Fruit fly (Drosophila melanogaster): ENCODE data around the gene CG12071.

The CG12071 gene

DNA sequence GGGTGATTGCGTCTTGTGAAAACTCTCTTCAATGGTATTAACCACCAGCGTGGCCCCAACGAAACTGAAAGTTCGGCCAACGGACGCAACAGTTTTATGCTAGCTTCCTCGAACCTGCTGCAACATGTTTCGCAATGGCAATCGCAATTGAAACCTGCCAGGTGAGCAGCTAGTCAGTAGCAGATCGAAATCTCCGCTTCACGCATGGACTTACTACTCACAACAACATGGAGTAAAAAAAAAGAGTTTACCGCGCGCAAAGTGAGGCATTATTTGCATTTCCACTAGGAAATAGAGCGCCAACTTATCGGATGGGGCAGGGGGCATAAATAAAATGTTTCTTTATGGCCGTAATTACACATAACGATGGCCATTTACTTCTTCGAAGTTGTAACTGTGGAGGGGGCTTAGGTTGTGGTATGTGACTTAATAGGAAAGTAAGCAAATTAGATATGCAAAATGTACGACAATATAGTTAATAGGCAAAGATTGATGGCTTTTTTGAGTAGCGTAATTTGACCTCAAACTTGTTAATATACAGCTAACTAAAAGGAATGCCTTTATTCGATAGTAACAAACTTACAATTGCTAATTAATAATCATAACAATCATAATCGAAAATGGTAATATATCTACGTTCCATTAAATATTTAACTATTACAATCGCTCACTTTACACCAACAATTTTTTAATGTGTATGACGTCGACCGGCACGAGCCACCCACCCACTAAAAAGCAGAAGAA lies 8.4 kb downstream of the CG12071 start, which contains the start of gene CG15545:
CG15545 (minus strand) TSS at position 51 of the 744 bp plus-strand sequence.
- peak; percentile 72 for TF ChIP-seq CG8301 (tag; optimal IDR thresholded peaks at IDR 0.05)
- no peak for TF ChIP-seq D1 (tag; optimal IDR thresholded peaks at IDR 0.05)
- TF ChIP-seq CG32121 (GFP tag; IDR thresholded peaks at IDR 0.05): no peak
- TF ChIP-seq gl (tag; optimal IDR thresholded peaks at IDR 0.05): no peak
- TF ChIP-seq CG9948 (tag; optimal IDR thresholded peaks at IDR 0.05): no peak
- TF ChIP-seq CG34367 (tag; optimal IDR thresholded peaks at IDR 0.05): no peak
- TF ChIP-seq Pif1A (GFP tag; optimal IDR thresholded peaks at IDR 0.05): no peak
- no peak for TF ChIP-seq fd96Ca (GFP tag; IDR thresholded peaks at IDR 0.05)
- TF ChIP-seq CG14655 (GFP tag; optimal IDR thresholded peaks at IDR 0.05): peak; percentile 77
- no peak for TF ChIP-seq Ets98B (GFP tag; IDR thresholded peaks at IDR 0.05)

DNA sequence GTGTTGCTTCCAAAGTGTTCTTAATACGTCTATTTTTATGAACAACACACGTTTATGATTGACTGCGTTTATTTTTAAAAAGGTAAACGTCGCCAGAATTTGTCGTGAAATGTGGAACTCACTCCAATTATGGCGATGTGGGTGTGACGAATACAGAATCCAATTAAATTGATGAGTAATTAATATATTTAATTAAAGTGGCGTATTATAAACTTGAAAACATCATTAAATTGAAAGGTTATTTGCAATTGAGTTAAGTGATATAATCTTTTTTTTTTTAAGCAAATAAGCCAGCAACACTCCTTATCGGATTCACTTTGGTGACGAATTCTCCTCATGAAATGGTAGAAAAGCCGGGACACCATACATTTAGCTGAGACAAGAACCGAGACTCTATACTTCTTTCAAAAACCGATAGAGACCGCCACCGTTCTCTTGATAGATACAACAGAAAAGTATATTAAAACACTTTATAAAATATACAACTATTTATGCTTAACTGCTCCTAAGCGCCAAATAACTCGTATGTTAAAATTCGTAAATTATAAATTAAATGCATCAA lies 10.4 kb downstream of the CG12071 start:
- TF ChIP-seq fd96Ca (GFP tag; IDR thresholded peaks at IDR 0.05) (no peak), CG8301 (tag; optimal IDR thresholded peaks at IDR 0.05) (no peak), CG4496 (GFP tag; IDR thresholded peaks at IDR 0.05) (0 out of 3 replicates have a peak, but pooled peaks have one; percentile 11), Pif1A (GFP tag; optimal IDR thresholded peaks at IDR 0.05) (no peak), D1 (tag; optimal IDR thresholded peaks at IDR 0.05) (peak; percentile 18)

DNA sequence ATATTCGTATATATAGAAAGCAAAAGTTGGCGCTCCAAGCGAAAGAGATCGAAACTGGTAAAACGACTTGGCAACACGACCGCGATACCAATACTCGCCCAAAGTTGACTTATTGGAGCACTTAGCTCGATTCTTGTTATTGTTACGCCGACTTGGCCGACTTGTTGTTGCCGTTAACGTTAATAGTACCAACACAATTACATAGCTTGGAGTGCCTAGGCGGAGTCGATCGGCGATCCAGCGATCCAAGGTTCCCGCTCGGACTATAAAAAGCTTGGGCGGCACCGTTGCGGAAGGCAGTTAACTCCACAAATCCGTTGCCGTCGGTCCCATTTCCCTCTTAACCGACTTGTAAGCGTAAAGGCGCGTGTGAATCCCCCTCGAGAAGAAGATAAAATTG lies 13.6 kb downstream of the CG12071 start, which contains the start of gene Cpr100A:
Cpr100A (plus strand) TSS at position 290 of the 400 bp plus-strand sequence.
- TF ChIP-seq CG13204 (GFP tag; optimal IDR thresholded peaks at IDR 0.05): peak; percentile 38
- TF ChIP-seq CG17806 (tag; optimal IDR thresholded peaks at IDR 0.05): no peak
- peak; percentile 57 for TF ChIP-seq EcR (GFP tag; optimal IDR thresholded peaks at IDR 0.05)
- TF ChIP-seq CG9948 (tag; optimal IDR thresholded peaks at IDR 0.05): no peak

DNA sequence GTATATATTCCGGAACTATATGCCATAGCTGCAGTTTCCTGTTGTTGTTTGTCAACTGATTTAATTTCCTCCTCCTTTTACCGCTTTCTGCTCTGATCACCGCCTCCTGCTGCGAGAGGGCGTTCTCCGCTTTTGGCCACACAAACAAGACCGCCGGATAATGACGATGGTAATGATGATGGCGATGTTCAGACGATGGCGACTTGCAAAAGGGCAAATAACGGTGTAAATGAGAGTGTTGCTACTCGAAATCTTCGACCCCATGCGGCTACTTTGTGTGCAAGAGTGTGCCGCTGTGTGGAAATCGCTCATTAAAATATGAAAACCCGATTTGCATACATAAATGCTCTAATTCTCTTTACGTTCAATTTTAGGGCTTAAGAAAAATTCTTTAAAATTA lies 14.9 kb downstream of the CG12071 start:
- TF ChIP-seq CG10348 (GFP tag; IDR thresholded peaks at IDR 0.05) (no peak), CG13204 (GFP tag; optimal IDR thresholded peaks at IDR 0.05) (no peak)

DNA sequence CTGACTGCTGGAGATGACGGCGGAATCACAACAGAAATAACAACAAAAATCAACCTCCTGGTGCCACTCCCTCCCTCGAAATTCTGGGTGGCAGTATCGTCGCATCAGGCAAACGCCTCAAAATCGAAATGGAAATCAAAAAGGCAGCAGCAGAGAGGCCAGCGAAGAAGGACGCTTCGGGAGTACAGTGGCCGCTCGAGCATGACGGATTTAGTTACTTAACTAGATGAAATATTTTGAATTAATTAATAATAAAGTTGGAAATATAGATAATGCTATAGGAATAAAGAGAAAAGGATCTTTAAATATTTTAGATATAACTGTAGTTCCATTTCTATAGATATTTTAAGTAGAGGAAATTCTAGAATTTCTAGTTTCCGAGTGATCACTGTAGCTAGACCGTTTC lies 15.5 kb downstream of the CG12071 start:
- no peak for TF ChIP-seq CG13204 (GFP tag; optimal IDR thresholded peaks at IDR 0.05)
- peak; percentile 11 for TF ChIP-seq CG9948 (tag; optimal IDR thresholded peaks at IDR 0.05)
- peak; percentile 53 for TF ChIP-seq CG15710 (tag; optimal IDR thresholded peaks at IDR 0.05)
- peak; percentile 56 for TF ChIP-seq CG8159 (tag; optimal IDR thresholded peaks at IDR 0.05)

DNA sequence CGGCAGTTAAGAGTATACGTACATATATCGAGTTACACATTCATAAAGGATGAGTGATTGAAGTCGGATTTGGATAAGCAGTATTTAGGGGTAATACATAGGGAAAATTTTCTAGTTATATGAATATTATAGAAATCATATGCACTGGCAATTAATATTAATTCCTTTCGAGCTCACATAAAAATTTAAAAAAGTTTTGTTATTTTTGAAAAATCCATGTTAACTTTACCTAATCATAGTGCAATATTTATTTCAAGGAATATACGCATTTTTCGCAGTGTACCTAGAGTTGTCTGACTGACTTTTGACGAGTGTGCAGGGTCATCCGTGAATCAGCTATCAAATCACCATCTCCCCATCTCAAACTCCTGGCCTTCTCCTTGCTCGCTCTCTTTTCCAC lies 16.4 kb downstream of the CG12071 start:
- no peak for TF ChIP-seq CG12605 (GFP tag; IDR thresholded peaks at IDR 0.05)
- no peak for TF ChIP-seq Snoo (tag; optimal IDR thresholded peaks at IDR 0.05)
- 0 out of 3 replicates have a peak, but pooled peaks have one; percentile 49 for TF ChIP-seq CG4496 (GFP tag; IDR thresholded peaks at IDR 0.05)
- TF ChIP-seq CG32121 (GFP tag; IDR thresholded peaks at IDR 0.05): no peak
- TF ChIP-seq CG34367 (tag; optimal IDR thresholded peaks at IDR 0.05): peak; percentile 25
- peak; percentile 33 for TF ChIP-seq CG14655 (GFP tag; optimal IDR thresholded peaks at IDR 0.05)
- TF ChIP-seq CG8159 (tag; optimal IDR thresholded peaks at IDR 0.05): peak; percentile 73
- TF ChIP-seq CG9948 (tag; optimal IDR thresholded peaks at IDR 0.05): peak; percentile 33
- peak; percentile 39 for TF ChIP-seq CG17806 (tag; optimal IDR thresholded peaks at IDR 0.05)
- peak; percentile 43 for TF ChIP-seq CG8301 (tag; optimal IDR thresholded peaks at IDR 0.05)
- TF ChIP-seq gl (tag; optimal IDR thresholded peaks at IDR 0.05): no peak
- TF ChIP-seq rn (GFP tag; IDR thresholded peaks at IDR 0.05): no peak
- no peak for TF ChIP-seq D1 (tag; optimal IDR thresholded peaks at IDR 0.05)
- no peak for TF ChIP-seq EcR (GFP tag; optimal IDR thresholded peaks at IDR 0.05)
- TF ChIP-seq Pif1A (GFP tag; optimal IDR thresholded peaks at IDR 0.05): peak; percentile 33
- no peak for TF ChIP-seq CG10348 (GFP tag; IDR thresholded peaks at IDR 0.05)
- TF ChIP-seq CG13204 (GFP tag; optimal IDR thresholded peaks at IDR 0.05): no peak
- TF ChIP-seq fd96Ca (GFP tag; IDR thresholded peaks at IDR 0.05): no peak
- TF ChIP-seq CG15710 (tag; optimal IDR thresholded peaks at IDR 0.05): peak; percentile 65
- TF ChIP-seq Pif1B (GFP tag; optimal IDR thresholded peaks at IDR 0.05): no peak
- TF ChIP-seq Ets98B (GFP tag; IDR thresholded peaks at IDR 0.05): no peak

DNA sequence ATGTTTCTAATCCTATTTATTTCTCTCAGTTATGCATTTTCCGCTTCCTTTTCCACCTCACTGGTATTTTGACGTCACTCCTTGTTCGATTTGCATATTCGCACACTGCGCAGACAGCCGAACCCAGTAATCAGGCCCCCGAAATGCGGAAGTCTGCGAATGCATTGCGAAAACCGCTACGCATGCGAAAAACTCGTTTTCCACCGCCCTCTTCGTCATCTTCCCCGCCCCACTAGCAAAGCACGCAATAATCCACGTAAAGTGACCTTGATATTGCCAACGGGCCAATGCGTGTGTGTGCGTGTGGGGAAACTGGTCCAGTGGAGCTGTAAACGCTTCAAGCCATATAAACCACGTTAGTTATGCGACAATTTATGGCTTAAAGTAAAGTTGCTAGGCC lies 16.9 kb downstream of the CG12071 start:
- TF ChIP-seq D1 (tag; optimal IDR thresholded peaks at IDR 0.05) (no peak), CG12605 (GFP tag; IDR thresholded peaks at IDR 0.05) (no peak), CG17806 (tag; optimal IDR thresholded peaks at IDR 0.05) (no peak), CG32121 (GFP tag; IDR thresholded peaks at IDR 0.05) (no peak), CG10348 (GFP tag; IDR thresholded peaks at IDR 0.05) (no peak), Pif1A (GFP tag; optimal IDR thresholded peaks at IDR 0.05) (no peak), Pif1B (GFP tag; optimal IDR thresholded peaks at IDR 0.05) (no peak), EcR (GFP tag; optimal IDR thresholded peaks at IDR 0.05) (peak; percentile 48), rn (GFP tag; IDR thresholded peaks at IDR 0.05) (no peak), CG34367 (tag; optimal IDR thresholded peaks at IDR 0.05) (no peak), CG4496 (GFP tag; IDR thresholded peaks at IDR 0.05) (0 out of 3 replicates have a peak, but pooled peaks have one; percentile 31), Snoo (tag; optimal IDR thresholded peaks at IDR 0.05) (peak; percentile 63)
